Worm (Caenorhabditis elegans): ENCODE data around the gene sbt-1.

DNA sequence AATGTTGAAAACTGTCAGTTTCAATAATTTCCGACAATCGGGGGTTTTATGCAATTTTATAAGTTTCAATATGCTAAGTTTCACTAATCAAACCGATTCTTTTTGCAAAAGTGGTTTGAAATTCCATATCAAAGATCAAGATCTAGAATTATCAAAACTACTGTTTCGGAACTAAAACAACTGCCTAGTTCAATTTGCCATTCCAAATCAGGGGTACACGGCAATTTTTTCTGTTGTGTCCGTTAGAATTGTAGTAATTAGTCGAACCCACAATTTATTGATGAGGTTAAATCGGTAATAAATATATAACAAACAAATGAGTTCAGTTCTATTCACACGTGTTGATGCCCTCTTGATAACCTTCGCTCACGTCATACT lies 42.8 kb downstream of the sbt-1 start:
- TF ChIP-seq nhr-11 (tag; optimal IDR thresholded peaks at IDR 0.05): no peak
- no peak for TF ChIP-seq lsy-2 (tag; optimal IDR thresholded peaks at IDR 0.05)
- no peak for TF ChIP-seq egl-27 (tag; optimal IDR thresholded peaks at IDR 0.05)
- TF ChIP-seq dsc-1 (tag; optimal IDR thresholded peaks at IDR 0.05): no peak
- no peak for TF ChIP-seq ztf-4 (tag; optimal IDR thresholded peaks at IDR 0.05)
- TF ChIP-seq nhr-19 (GFP tag; conservative IDR thresholded peaks at IDR 0.05): no peak
- TF ChIP-seq ama-1 (optimal IDR thresholded peaks at IDR 0.05): no peak
- no peak for TF ChIP-seq elt-2 (tag; optimal IDR thresholded peaks at IDR 0.05)
- TF ChIP-seq lin-39 (tag; optimal IDR thresholded peaks at IDR 0.05): no peak

Data from whole organism, L1 larva.